Fruit fly (Drosophila melanogaster) whole organism, prepupa: ENCODE data around the gene CG31274.

Experiments
- CG11762 ChIP-seq: fragments of 200-800 bp; sonication (Bioruptor generic); optimal IDR thresholded peaks from 3 replicates; lab custom pipeline; 2016; ENCODE audit warnings: missing biosample characterization, missing genetic modification characterization; ENCODE audit not compliant: insufficient read depth
- CG16779 ChIP-seq: fragments of 200-800 bp; sonication (Bioruptor generic); optimal IDR thresholded peaks from 3 replicates; lab custom pipeline; 2017; ENCODE audit warnings: missing biosample characterization, mild to moderate bottlenecking, missing genetic modification characterization
- CG34406 ChIP-seq: fragments of 200-800 bp; sonication (Bioruptor generic); optimal IDR thresholded peaks from 3 replicates; lab custom pipeline; 2016; ENCODE audit warnings: missing biosample characterization, missing genetic modification characterization
- CG4318 ChIP-seq: fragments of 200-800 bp; sonication (Bioruptor generic); optimal IDR thresholded peaks from 3 replicates; lab custom pipeline; 2017; ENCODE audit warnings: missing biosample characterization, mild to moderate bottlenecking, missing genetic modification characterization
- CG6276 ChIP-seq: fragments of 200-800 bp; sonication (Bioruptor generic); optimal IDR thresholded peaks from 2 replicates; lab custom pipeline; 2017; ENCODE audit warnings: missing biosample characterization, mild to moderate bottlenecking, missing genetic modification characterization
- CG6854 ChIP-seq: fragments of 200-800 bp; sonication (Bioruptor generic); optimal IDR thresholded peaks from 2 replicates; lab custom pipeline; 2017; ENCODE audit warnings: missing biosample characterization, mild to moderate bottlenecking, missing genetic modification characterization
- CG8119 ChIP-seq: fragments of 200-800 bp; sonication (Bioruptor generic); IDR thresholded peaks from 3 replicates; pipeline ENCODE4 v1.3.6; 2022; ENCODE audit warnings: missing biosample characterization, missing genetic modification characterization
- Eip93F ChIP-seq: fragments of 200-800 bp; sonication (Bioruptor generic); optimal IDR thresholded peaks from 2 replicates; lab custom pipeline; 2016; ENCODE audit warnings: missing biosample characterization, mild to moderate bottlenecking, missing genetic modification characterization
- Gug ChIP-seq: fragments of 200-800 bp; sonication (Bioruptor generic); IDR thresholded peaks from 2 replicates; pipeline ENCODE4 v1.3.6; 2022; ENCODE audit warnings: missing biosample characterization, missing genetic modification characterization
- Hr39 ChIP-seq: fragments of 200-800 bp; sonication (Bioruptor generic); optimal IDR thresholded peaks from 2 replicates; lab custom pipeline; 2016; ENCODE audit warnings: missing biosample characterization, missing genetic modification characterization
- Smox ChIP-seq: fragments of 200-800 bp; sonication (Bioruptor generic); optimal IDR thresholded peaks from 3 replicates; lab custom pipeline; 2016; ENCODE audit warnings: missing biosample characterization, missing genetic modification characterization
- acj6 ChIP-seq: fragments of 200-800 bp; sonication (Bioruptor generic); optimal IDR thresholded peaks from 3 replicates; lab custom pipeline; 2016; ENCODE audit warnings: missing biosample characterization, missing genetic modification characterization
- pdm3 ChIP-seq: fragments of 200-800 bp; sonication (Bioruptor generic); optimal IDR thresholded peaks from 3 replicates; lab custom pipeline; 2016; ENCODE audit warnings: missing biosample characterization, missing genetic modification characterization

DNA sequence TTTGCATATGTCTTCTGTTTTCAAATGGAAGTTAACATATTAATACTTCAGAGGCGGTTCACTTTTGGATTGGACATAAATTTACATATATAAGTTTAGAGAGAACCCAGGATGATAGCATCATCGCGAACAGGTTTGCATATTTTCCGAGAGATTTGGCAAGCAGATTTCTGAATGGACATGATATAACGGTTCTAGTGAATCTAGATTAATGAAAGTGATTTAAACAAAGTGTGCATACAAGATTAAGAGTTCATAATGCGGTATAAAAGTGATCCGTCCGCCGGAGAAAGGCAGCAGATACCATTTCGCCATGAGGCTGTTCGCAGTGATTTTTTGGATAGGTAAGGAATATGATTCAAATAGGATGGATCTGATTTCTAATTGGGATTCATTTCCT lies 35.6 kb downstream of the CG31274 start, which contains the start of gene CG5225:
- TF ChIP-seq CG34406, result no peak
- no peak for TF ChIP-seq CG16779 (tag; lab: Kevin White, UChicago)
- TF ChIP-seq acj6 (GFP tag; lab: Kevin White, UChicago), result no peak
- TF ChIP-seq Eip93F, result no peak
- no peak for TF ChIP-seq CG11762
- no peak for TF ChIP-seq pdm3 (GFP tag; lab: Kevin White, UChicago)
- TF ChIP-seq Gug (GFP tag; lab: Robert Waterston, UW), result no peak
- TF ChIP-seq CG4318 (GFP tag; lab: Kevin White, UChicago), result no peak
- TF ChIP-seq Hr39, result no peak
- TF ChIP-seq CG6854 (GFP tag; lab: Kevin White, UChicago), result no peak
- TF ChIP-seq CG8119 (GFP tag; lab: Robert Waterston, UW), result no peak
- TF ChIP-seq Smox (GFP tag; lab: Kevin White, UChicago), result no peak
- no peak for TF ChIP-seq CG6276 (GFP tag; lab: Kevin White, UChicago)
